Fruit fly (Drosophila melanogaster) whole organism, embryonic: Measurements from ENCODE around the gene Dmtn.

Experiments
- B-H1 ChIP-seq: fragments of 200-800 bp; sonication (Bioruptor generic); IDR thresholded peaks from 3 replicates; pipeline ENCODE4 v1.3.6; 2022; ENCODE audit warnings: missing biosample characterization, missing genetic modification characterization
- CG10431 ChIP-seq: fragments of 200-800 bp; sonication (Bioruptor generic); optimal IDR thresholded peaks from 3 replicates; lab custom pipeline; 2018; ENCODE audit warnings: missing biosample characterization, mild to moderate bottlenecking, missing genetic modification characterization
- CG10565 ChIP-seq: fragments of 200-800 bp; sonication (Bioruptor generic); optimal IDR thresholded peaks from 3 replicates; lab custom pipeline; 2016; ENCODE audit warnings: missing biosample characterization, mild to moderate bottlenecking, missing genetic modification characterization
- CG11247 ChIP-seq: fragments of 200-800 bp; sonication (Bioruptor generic); IDR thresholded peaks from 2 replicates; pipeline ENCODE4 v1.3.6; 2022; ENCODE audit warnings: missing biosample characterization, missing genetic modification characterization
- CG11560 ChIP-seq: fragments of 200-800 bp; sonication (Bioruptor generic); IDR thresholded peaks from 3 replicates; pipeline ENCODE4 v1.3.6; 2022; ENCODE audit warnings: missing biosample characterization, missing genetic modification characterization
- CG12071 ChIP-seq: fragments of 200-800 bp; sonication (Bioruptor generic); optimal IDR thresholded peaks from 3 replicates; lab custom pipeline; 2018; ENCODE audit warnings: missing biosample characterization, mild to moderate bottlenecking, missing genetic modification characterization
- CG12744 ChIP-seq: fragments of 200-800 bp; sonication (Bioruptor generic); optimal IDR thresholded peaks from 2 replicates; lab custom pipeline; 2016; ENCODE audit warnings: missing biosample characterization, missing genetic modification characterization
- CG12942 ChIP-seq: fragments of 200-800 bp; sonication (Bioruptor generic); optimal IDR thresholded peaks from 3 replicates; lab custom pipeline; 2016; ENCODE audit warnings: missing biosample characterization, missing genetic modification characterization
- CG15011 ChIP-seq: fragments of 200-800 bp; sonication (Bioruptor generic); optimal IDR thresholded peaks from 3 replicates; lab custom pipeline; 2018; ENCODE audit warnings: missing biosample characterization, mild to moderate bottlenecking, missing genetic modification characterization
- CG15601 ChIP-seq: fragments of 200-800 bp; sonication (Bioruptor generic); optimal IDR thresholded peaks from 3 replicates; lab custom pipeline; 2019; ENCODE audit warnings: missing biosample characterization, mild to moderate bottlenecking, missing genetic modification characterization, moderate library complexity
- CG3163 ChIP-seq: fragments of 200-800 bp; sonication (Bioruptor generic); optimal IDR thresholded peaks from 3 replicates; lab custom pipeline; 2016; ENCODE audit warnings: missing biosample characterization, missing genetic modification characterization
- CG32532 ChIP-seq: fragments of 200-800 bp; sonication (Bioruptor generic); IDR thresholded peaks from 2 replicates; pipeline ENCODE4 v1.3.6; 2022; ENCODE audit warnings: missing biosample characterization, missing genetic modification characterization
- CG3281 ChIP-seq: fragments of 200-800 bp; sonication (Bioruptor generic); optimal IDR thresholded peaks from 3 replicates; lab custom pipeline; 2017; ENCODE audit warnings: missing biosample characterization, mild to moderate bottlenecking, missing genetic modification characterization
- CG3838 ChIP-seq: fragments of 200-800 bp; sonication (Bioruptor generic); optimal IDR thresholded peaks from 3 replicates; lab custom pipeline; 2016; ENCODE audit warnings: missing biosample characterization, missing genetic modification characterization
- CG3995 ChIP-seq: fragments of 200-800 bp; sonication (Bioruptor generic); optimal IDR thresholded peaks from 3 replicates; lab custom pipeline; 2016; ENCODE audit warnings: missing biosample characterization, missing genetic modification characterization
- CG4360 ChIP-seq: fragments of 200-800 bp; sonication (Bioruptor generic); IDR thresholded peaks from 2 replicates; pipeline ENCODE4 v1.3.6; 2022; ENCODE audit warnings: missing biosample characterization, missing genetic modification characterization
- CG4404 ChIP-seq: fragments of 200-800 bp; sonication (Bioruptor generic); IDR thresholded peaks from 2 replicates; pipeline ENCODE4 v1.3.6; 2022; ENCODE audit warnings: missing biosample characterization, missing genetic modification characterization
- CG5953 ChIP-seq: fragments of 200-800 bp; sonication (Bioruptor generic); IDR thresholded peaks from 2 replicates; pipeline ENCODE4 v1.3.6; 2022; ENCODE audit warnings: missing biosample characterization, missing genetic modification characterization
- CG6254 ChIP-seq: fragments of 200-800 bp; sonication (Bioruptor generic); optimal IDR thresholded peaks from 3 replicates; lab custom pipeline; 2017; ENCODE audit warnings: mild to moderate bottlenecking, missing biosample characterization, missing genetic modification reagents, missing genetic modification characterization
- CG7556 ChIP-seq: fragments of 200-800 bp; sonication (Bioruptor generic); optimal IDR thresholded peaks from 2 replicates; lab custom pipeline; 2017; ENCODE audit warnings: missing biosample characterization, mild to moderate bottlenecking, missing genetic modification characterization
- CG8089 ChIP-seq: fragments of 200-800 bp; sonication (Bioruptor generic); optimal IDR thresholded peaks from 3 replicates; lab custom pipeline; 2016; ENCODE audit warnings: missing biosample characterization, missing genetic modification characterization
- CkIIα-i1 ChIP-seq: fragments of 200-800 bp; sonication (Bioruptor generic); IDR thresholded peaks from 2 replicates; pipeline ENCODE4 v1.3.6; 2022; ENCODE audit warnings: missing biosample characterization, missing genetic modification characterization
- D19A ChIP-seq: fragments of 200-800 bp; optimal IDR thresholded peaks from 3 replicates; lab custom pipeline; 2019; ENCODE audit warnings: missing biosample characterization, mild to moderate bottlenecking, missing genetic modification characterization, moderate library complexity
- Dbx ChIP-seq: fragments of 200-800 bp; sonication (Bioruptor generic); IDR thresholded peaks from 3 replicates; pipeline ENCODE4 v1.3.6; 2022; ENCODE audit warnings: missing biosample characterization, missing genetic modification characterization
- Dll ChIP-seq: fragments of 200-800 bp; sonication (Bioruptor generic); IDR thresholded peaks from 4 replicates; pipeline ENCODE4 v1.3.6; 2022; ENCODE audit warnings: missing biosample characterization, missing genetic modification characterization; ENCODE audit not compliant: partially characterized antibody
- Ets97D ChIP-seq: fragments of 200-800 bp; sonication (Bioruptor generic); optimal IDR thresholded peaks from 3 replicates; lab custom pipeline; 2016; ENCODE audit warnings: missing biosample characterization, missing genetic modification characterization
- GATAe ChIP-seq: fragments of 200-800 bp; sonication (Bioruptor generic); conservative IDR thresholded peaks from 2 replicates; pipeline ENCODE4 v1.3.6; 2022; ENCODE audit warnings: missing biosample characterization, missing genetic modification characterization
- HmgD ChIP-seq: fragments of 200-800 bp; sonication (Bioruptor generic); optimal IDR thresholded peaks from 3 replicates; lab custom pipeline; 2016; ENCODE audit warnings: missing biosample characterization, missing genetic modification characterization
- Hr3 ChIP-seq: fragments of 200-800 bp; sonication (Bioruptor generic); optimal IDR thresholded peaks from 3 replicates; lab custom pipeline; 2016; ENCODE audit warnings: missing biosample characterization, missing genetic modification characterization
- NFAT ChIP-seq: fragments of 200-800 bp; sonication (Bioruptor generic); IDR thresholded peaks from 2 replicates; pipeline ENCODE4 v1.3.6; 2022; ENCODE audit warnings: missing biosample characterization, missing genetic modification characterization
- Oli ChIP-seq: fragments of 200-800 bp; sonication (Bioruptor generic); optimal IDR thresholded peaks from 2 replicates; lab custom pipeline; 2018; ENCODE audit warnings: missing biosample characterization, mild to moderate bottlenecking, missing genetic modification characterization, moderate library complexity
- Scr ChIP-seq: fragments of 200-800 bp; sonication (Bioruptor generic); IDR thresholded peaks from 2 replicates; pipeline ENCODE4 v1.3.6; 2022; ENCODE audit warnings: missing biosample characterization, missing genetic modification characterization; ENCODE audit not compliant: partially characterized antibody
- abd-A ChIP-seq: fragments of 200-800 bp; sonication (Bioruptor generic); optimal IDR thresholded peaks from 3 replicates; lab custom pipeline; 2019; ENCODE audit warnings: missing biosample characterization, mild to moderate bottlenecking, missing genetic modification characterization, moderate library complexity
- ato ChIP-seq: fragments of 200-800 bp; sonication (Bioruptor generic); IDR thresholded peaks from 2 replicates; pipeline ENCODE4 v1.3.6; 2022; ENCODE audit warnings: missing biosample characterization, missing genetic modification characterization; ENCODE audit not compliant: partially characterized antibody
- bab2 ChIP-seq: fragments of 200-800 bp; sonication (Bioruptor generic); optimal IDR thresholded peaks from 2 replicates; lab custom pipeline; 2016; ENCODE audit warnings: missing biosample characterization, missing genetic modification characterization
- bigmax ChIP-seq: fragments of 200-800 bp; sonication (Bioruptor generic); optimal IDR thresholded peaks from 2 replicates; lab custom pipeline; 2018; ENCODE audit warnings: missing biosample characterization, mild to moderate bottlenecking, missing genetic modification characterization
- cato ChIP-seq: fragments of 200-800 bp; sonication (Bioruptor generic); optimal IDR thresholded peaks from 2 replicates; lab custom pipeline; 2016; ENCODE audit warnings: missing biosample characterization, missing genetic modification characterization, borderline replicate concordance
- crol ChIP-seq: fragments of 200-800 bp; sonication (Bioruptor generic); IDR thresholded peaks from 2 replicates; pipeline ENCODE4 v1.3.6; 2022; ENCODE audit warnings: missing biosample characterization, missing genetic modification characterization
- da ChIP-seq: fragments of 200-800 bp; sonication (Bioruptor generic); optimal IDR thresholded peaks from 2 replicates; lab custom pipeline; 2016; ENCODE audit warnings: missing biosample characterization, missing genetic modification characterization
- danr ChIP-seq: fragments of 200-800 bp; sonication (Bioruptor generic); IDR thresholded peaks from 2 replicates; pipeline ENCODE4 v1.3.6; 2022; ENCODE audit warnings: missing biosample characterization, missing genetic modification characterization
- esg ChIP-seq: fragments of 200-800 bp; sonication (Bioruptor generic); conservative IDR thresholded peaks from 2 replicates; pipeline ENCODE4 v1.3.6; 2022; ENCODE audit warnings: missing biosample characterization, missing genetic modification characterization
- ham ChIP-seq: fragments of 200-800 bp; sonication (Bioruptor generic); IDR thresholded peaks from 2 replicates; pipeline ENCODE4 v1.3.6; 2022; ENCODE audit warnings: missing biosample characterization, missing genetic modification characterization
- hth ChIP-seq: fragments of >200 bp; optimal IDR thresholded peaks from 2 replicates; lab custom pipeline; 2017; ENCODE audit warnings: inconsistent platforms
- jigr1 ChIP-seq: fragments of 200-800 bp; sonication (Bioruptor generic); IDR thresholded peaks from 3 replicates; pipeline ENCODE4 v1.3.6; 2022; ENCODE audit warnings: missing biosample characterization, missing genetic modification characterization
- lola ChIP-seq, 3 experiments: fragments of >200 bp in 2 of 3; fragments of 200-800 bp in 1 of 3; sonication (Bioruptor generic) in 1 of 3; optimal IDR thresholded peaks; 2 replicates each; lab custom pipeline; 2017 to 2019; ENCODE audit warnings: missing biosample characterization in 3 of 3, missing genetic modification characterization in 3 of 3, mild to moderate bottlenecking in 1 of 3, moderate library complexity in 1 of 3
- luna ChIP-seq: fragments of 200-800 bp; sonication (Bioruptor generic); optimal IDR thresholded peaks from 2 replicates; lab custom pipeline; 2016; ENCODE audit warnings: missing biosample characterization, missing genetic modification characterization
- p53 ChIP-seq: fragments of 200-800 bp; sonication (Bioruptor generic); optimal IDR thresholded peaks from 2 replicates; lab custom pipeline; 2016; ENCODE audit warnings: missing biosample characterization, missing genetic modification characterization
- run ChIP-seq: fragments of 200-800 bp; sonication (Bioruptor generic); optimal IDR thresholded peaks from 3 replicates; lab custom pipeline; 2018; ENCODE audit warnings: missing biosample characterization, mild to moderate bottlenecking, missing genetic modification characterization
- shn ChIP-seq: fragments of 200-800 bp; sonication (Bioruptor generic); optimal IDR thresholded peaks from 3 replicates; lab custom pipeline; 2016; ENCODE audit warnings: missing biosample characterization, missing genetic modification characterization
- slou ChIP-seq: fragments of 200-800 bp; sonication (Bioruptor generic); optimal IDR thresholded peaks from 3 replicates; lab custom pipeline; 2016; ENCODE audit warnings: missing biosample characterization, missing genetic modification characterization
- sna ChIP-seq: fragments of 200-800 bp; sonication (Bioruptor generic); IDR thresholded peaks from 2 replicates; pipeline ENCODE4 v1.3.6; 2022; ENCODE audit warnings: missing biosample characterization, missing genetic modification characterization; ENCODE audit not compliant: partially characterized antibody
- stc ChIP-seq: fragments of 200-800 bp; sonication (Bioruptor generic); IDR thresholded peaks from 2 replicates; pipeline ENCODE4 v1.3.6; 2022; ENCODE audit warnings: missing biosample characterization, missing genetic modification characterization
- unc-4 ChIP-seq: fragments of 200-800 bp; sonication (Bioruptor generic); IDR thresholded peaks from 2 replicates; pipeline ENCODE4 v1.3.6; 2022; ENCODE audit warnings: missing biosample characterization, missing genetic modification characterization; ENCODE audit not compliant: partially characterized antibody

The Dmtn gene

DNA sequence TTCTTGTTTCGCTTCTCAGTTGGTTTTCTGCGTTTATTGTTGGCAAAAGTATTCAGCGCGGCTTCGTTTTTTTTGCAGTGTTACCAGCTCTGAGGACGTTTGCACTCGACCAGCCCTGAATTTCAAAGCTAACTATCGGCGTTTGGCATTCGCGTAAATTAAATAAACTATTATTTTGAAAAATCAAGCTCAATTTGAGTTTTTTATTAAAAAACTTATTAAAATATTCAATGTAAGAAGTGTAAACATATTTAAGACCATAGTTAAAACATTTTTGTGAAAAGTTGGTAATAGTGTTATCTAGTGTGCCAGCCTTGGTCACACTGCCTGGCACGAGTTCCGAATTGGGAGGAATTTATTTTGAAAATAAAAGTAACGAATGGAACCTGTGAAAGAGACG lies 59.9 kb downstream of the Dmtn start, which contains the start of the genes SmD2 and CG18048:
Gene SmD2 (minus strand): TSS at position 98 of the 400 bp plus-strand sequence.
Gene CG18048 (plus strand): TSS at position 298 of the 400 bp plus-strand sequence.
- TF ChIP-seq GATAe (GFP tag; lab: Robert Waterston, UW) (no peak), abd-A (tag; lab: Kevin White, UChicago) (no peak), ham (GFP tag; lab: Robert Waterston, UW) (no peak), hth (no peak), bab2 (GFP tag; lab: Kevin White, UChicago) (no peak), danr (GFP tag; lab: Robert Waterston, UW) (no peak), Scr (GFP tag; lab: Robert Waterston, UW) (peak; percentile 82), CG3163 (GFP tag; lab: Kevin White, UChicago) (no peak), run (tag; lab: Kevin White, UChicago) (no peak), shn (GFP tag; lab: Kevin White, UChicago) (no peak), Ets97D (GFP tag; lab: Kevin White, UChicago) (peak; percentile 67), ato (no peak), CG15601 (tag; lab: Kevin White, UChicago) (no peak), jigr1 (GFP tag; lab: Robert Waterston, UW) (no peak), CG8089 (GFP tag; lab: Kevin White, UChicago) (no peak), CG11560 (tag; lab: Robert Waterston, UW) (no peak), p53 (GFP tag; lab: Kevin White, UChicago) (no peak), Dll (GFP tag; lab: Robert Waterston, UW) (peak; percentile 85), slou (no peak), Hr3 (no peak), CG10431 (GFP tag; lab: Kevin White, UChicago) (no peak), cato (no peak), unc-4 (peak; percentile 79), CG12744 (GFP tag; lab: Kevin White, UChicago) (no peak), CG5953 (GFP tag; lab: Robert Waterston, UW) (no peak), CG6254 (GFP tag; lab: Kevin White, UChicago) (peak; percentile 43), CG3838 (no peak), CG3281 (GFP tag; lab: Kevin White, UChicago) (no peak), CG7556 (no peak), D19A (tag; lab: Kevin White, UChicago) (no peak), da (no peak), lola (GFP tag; optimal IDR thresholded peaks at IDR 0.05; lab: Kevin White, UChicago) (peak in 1 of 3 experiments; percentile 10), luna (no peak), HmgD (GFP tag; lab: Kevin White, UChicago) (no peak), CG4360 (GFP tag; lab: Robert Waterston, UW) (no peak), stc (GFP tag; lab: Robert Waterston, UW) (no peak), esg (no peak), sna (peak; percentile 72), CG12071 (GFP tag; lab: Kevin White, UChicago) (no peak), CG15011 (GFP tag; lab: Kevin White, UChicago) (no peak), CG12942 (GFP tag; lab: Kevin White, UChicago) (no peak), CkIIα-i1 (GFP tag; lab: Robert Waterston, UW) (no peak), NFAT (no peak), Dbx (GFP tag; lab: Robert Waterston, UW) (0 out of 3 replicates have a peak, but pooled peaks have one; percentile 34), CG32532 (GFP tag; lab: Robert Waterston, UW) (no peak), CG3995 (GFP tag; lab: Kevin White, UChicago) (peak; percentile 70), CG11247 (no peak), bigmax (GFP tag; lab: Kevin White, UChicago) (no peak), Oli (tag; lab: Kevin White, UChicago) (no peak), CG10565 (GFP tag; lab: Kevin White, UChicago) (no peak), B-H1 (GFP tag; lab: Robert Waterston, UW) (no peak), crol (GFP tag; lab: Robert Waterston, UW) (no peak), CG4404 (GFP tag; lab: Robert Waterston, UW) (no peak)
